Fruit fly (Drosophila melanogaster) whole organism, embryonic: Measurements from ENCODE around the gene LSm7.

Experiments
- Bgb ChIP-seq: fragments of 200-800 bp; sonication (Bioruptor generic); IDR thresholded peaks from 2 replicates; pipeline ENCODE4 v1.3.6; 2022; ENCODE audit warnings: missing biosample characterization, missing genetic modification characterization; ENCODE audit not compliant: partially characterized antibody
- CG10209 ChIP-seq: fragments of 200-800 bp; sonication (Bioruptor generic); optimal IDR thresholded peaks from 3 replicates; lab custom pipeline; 2017; ENCODE audit warnings: missing biosample characterization, mild to moderate bottlenecking, missing genetic modification characterization, missing genetic modification reagents
- CG10274 ChIP-seq: fragments of 200-800 bp; sonication (Bioruptor generic); optimal IDR thresholded peaks from 3 replicates; lab custom pipeline; 2017; ENCODE audit warnings: missing biosample characterization, mild to moderate bottlenecking, missing genetic modification characterization
- CG10366 ChIP-seq: fragments of 200-800 bp; sonication (Bioruptor generic); IDR thresholded peaks from 2 replicates; pipeline ENCODE4 v1.3.6; 2022; ENCODE audit warnings: missing biosample characterization, missing genetic modification characterization
- CG11085 ChIP-seq: fragments of 200-800 bp; sonication (Bioruptor generic); IDR thresholded peaks from 2 replicates; pipeline ENCODE4 v1.3.6; 2022; ENCODE audit warnings: missing biosample characterization, missing genetic modification characterization
- CG12744 ChIP-seq: fragments of 200-800 bp; sonication (Bioruptor generic); optimal IDR thresholded peaks from 2 replicates; lab custom pipeline; 2016; ENCODE audit warnings: missing biosample characterization, missing genetic modification characterization
- CG14050 ChIP-seq: fragments of 200-800 bp; sonication (Bioruptor generic); IDR thresholded peaks from 3 replicates; pipeline ENCODE4 v1.3.6; 2022; ENCODE audit warnings: missing biosample characterization, missing genetic modification characterization
- CG15073 ChIP-seq: fragments of 200-800 bp; sonication (Bioruptor generic); optimal IDR thresholded peaks from 2 replicates; lab custom pipeline; 2016; ENCODE audit warnings: missing biosample characterization, missing genetic modification characterization
- CG1647 ChIP-seq: fragments of 200-800 bp; sonication (Bioruptor generic); optimal IDR thresholded peaks from 3 replicates; lab custom pipeline; 2016; ENCODE audit warnings: missing biosample characterization, missing genetic modification characterization
- CG2199 ChIP-seq: fragments of 200-800 bp; sonication (Bioruptor generic); IDR thresholded peaks from 3 replicates; pipeline ENCODE4 v1.3.6; 2022; ENCODE audit warnings: missing biosample characterization, missing genetic modification characterization
- CG31441 ChIP-seq: fragments of 200-800 bp; sonication (Bioruptor generic); IDR thresholded peaks from 2 replicates; pipeline ENCODE4 v1.3.6; 2022; ENCODE audit warnings: missing biosample characterization, missing genetic modification characterization
- CG42726 ChIP-seq: fragments of 200-800 bp; sonication (Bioruptor generic); IDR thresholded peaks from 2 replicates; pipeline ENCODE4 v1.3.6; 2022; ENCODE audit warnings: missing biosample characterization, missing genetic modification characterization; ENCODE audit not compliant: partially characterized antibody
- CG6272 ChIP-seq: fragments of 200-800 bp; sonication (Bioruptor generic); IDR thresholded peaks from 2 replicates; pipeline ENCODE4 v1.3.6; 2022; ENCODE audit warnings: missing biosample characterization, missing genetic modification characterization
- CG7271 ChIP-seq: fragments of 200-800 bp; sonication (Bioruptor generic); optimal IDR thresholded peaks from 2 replicates; lab custom pipeline; 2018; ENCODE audit warnings: missing biosample characterization, mild to moderate bottlenecking, missing genetic modification characterization, moderate library complexity
- CG7987 ChIP-seq: fragments of 200-800 bp; sonication (Bioruptor generic); optimal IDR thresholded peaks from 2 replicates; lab custom pipeline; 2018; ENCODE audit warnings: missing biosample characterization, mild to moderate bottlenecking, missing genetic modification characterization, moderate library complexity
- CG8290 ChIP-seq, 3 experiments: fragments of 200-800 bp; sonication (Bioruptor generic); optimal IDR thresholded peaks; 2 replicates each; lab custom pipeline; 2016 to 2019; ENCODE audit warnings: missing biosample characterization in 3 of 3, missing genetic modification characterization in 3 of 3, mild to moderate bottlenecking in 2 of 3, moderate library complexity in 1 of 3
- CG9932 ChIP-seq: fragments of 200-800 bp; sonication (Bioruptor generic); IDR thresholded peaks from 2 replicates; pipeline ENCODE4 v1.3.6; 2022; ENCODE audit warnings: missing biosample characterization, missing genetic modification characterization
- D ChIP-seq, 2 experiments: fragments of 200-800 bp in 1 of 2; fragments of >200 bp in 1 of 2; sonication (Bioruptor generic) in 1 of 2; optimal IDR thresholded peaks; 2 replicates in 1 of 2; 3 replicates in 1 of 2; lab custom pipeline; 2017; ENCODE audit warnings: mild to moderate bottlenecking in 1 of 2, missing biosample characterization in 1 of 2, missing genetic modification characterization in 1 of 2, missing genetic modification reagents in 1 of 2
- D19A ChIP-seq: fragments of 200-800 bp; optimal IDR thresholded peaks from 3 replicates; lab custom pipeline; 2019; ENCODE audit warnings: missing biosample characterization, mild to moderate bottlenecking, missing genetic modification characterization, moderate library complexity
- Dref ChIP-seq: fragments of 200-800 bp; sonication (Bioruptor generic); IDR thresholded peaks from 2 replicates; pipeline ENCODE4 v1.3.6; 2022; ENCODE audit warnings: missing biosample characterization, missing genetic modification characterization
- ERR ChIP-seq: fragments of 200-800 bp; sonication (Bioruptor generic); optimal IDR thresholded peaks from 2 replicates; lab custom pipeline; 2016; ENCODE audit warnings: missing biosample characterization, missing genetic modification characterization
- Hmr ChIP-seq: fragments of 200-800 bp; sonication (Bioruptor generic); optimal IDR thresholded peaks from 3 replicates; lab custom pipeline; 2017; ENCODE audit warnings: mild to moderate bottlenecking, missing biosample characterization, missing genetic modification reagents, missing genetic modification characterization
- Hmx ChIP-seq: fragments of 200-800 bp; sonication (Bioruptor generic); optimal IDR thresholded peaks from 2 replicates; lab custom pipeline; 2016; ENCODE audit warnings: missing biosample characterization, missing genetic modification characterization
- NC2β ChIP-seq: fragments of 200-800 bp; sonication (Bioruptor generic); optimal IDR thresholded peaks from 2 replicates; lab custom pipeline; 2016; ENCODE audit warnings: missing biosample characterization, missing genetic modification characterization
- Opbp ChIP-seq: fragments of 200-800 bp; sonication (Bioruptor generic); IDR thresholded peaks from 3 replicates; pipeline ENCODE4 v1.3.6; 2022; ENCODE audit warnings: missing biosample characterization, missing genetic modification characterization; ENCODE audit not compliant: partially characterized antibody
- Poxn ChIP-seq: fragments of 200-800 bp; sonication (Bioruptor generic); IDR thresholded peaks from 2 replicates; pipeline ENCODE4 v1.3.6; 2022; ENCODE audit warnings: missing biosample characterization, missing genetic modification characterization
- Six4 ChIP-seq: fragments of 200-800 bp; sonication (Bioruptor generic); optimal IDR thresholded peaks from 2 replicates; lab custom pipeline; 2016; ENCODE audit warnings: missing biosample characterization, missing genetic modification characterization
- YL-1 ChIP-seq: fragments of 200-800 bp; sonication (Bioruptor generic); optimal IDR thresholded peaks from 3 replicates; lab custom pipeline; 2017; ENCODE audit warnings: missing biosample characterization, mild to moderate bottlenecking, missing genetic modification characterization
- bab2 ChIP-seq: fragments of 200-800 bp; sonication (Bioruptor generic); optimal IDR thresholded peaks from 2 replicates; lab custom pipeline; 2016; ENCODE audit warnings: missing biosample characterization, missing genetic modification characterization
- bowl ChIP-seq: fragments of 200-800 bp; sonication (Bioruptor generic); IDR thresholded peaks from 2 replicates; pipeline ENCODE4 v1.3.6; 2022; ENCODE audit warnings: missing biosample characterization, missing genetic modification characterization
- btn ChIP-seq: fragments of 200-800 bp; sonication (Bioruptor generic); optimal IDR thresholded peaks from 2 replicates; lab custom pipeline; 2016; ENCODE audit warnings: missing biosample characterization, missing genetic modification characterization
- chn ChIP-seq: fragments of 200-800 bp; sonication (Bioruptor generic); optimal IDR thresholded peaks from 2 replicates; lab custom pipeline; 2016; ENCODE audit warnings: missing biosample characterization, missing genetic modification characterization
- cwo ChIP-seq: fragments of 200-800 bp; sonication (Bioruptor generic); optimal IDR thresholded peaks from 3 replicates; lab custom pipeline; 2017; ENCODE audit warnings: missing biosample characterization, missing genetic modification characterization, mild to moderate bottlenecking, moderate library complexity, missing genetic modification reagents
- insv ChIP-seq, 2 experiments: fragments of 200-800 bp; sonication (Bioruptor generic); optimal IDR thresholded peaks; 3 replicates each; lab custom pipeline; 2016 to 2018; ENCODE audit warnings: missing biosample characterization in 2 of 2, missing genetic modification characterization in 2 of 2
- lab ChIP-seq: fragments of 200-800 bp; sonication (Bioruptor generic); optimal IDR thresholded peaks from 3 replicates; lab custom pipeline; 2017; ENCODE audit warnings: missing biosample characterization, missing genetic modification characterization, mild to moderate bottlenecking, moderate library complexity, missing genetic modification reagents
- maf-S ChIP-seq: fragments of 200-800 bp; sonication (Bioruptor generic); optimal IDR thresholded peaks from 2 replicates; lab custom pipeline; 2016; ENCODE audit warnings: missing biosample characterization, missing genetic modification characterization
- otp ChIP-seq: fragments of 200-800 bp; sonication (Bioruptor generic); IDR thresholded peaks from 3 replicates; pipeline ENCODE4, ENCODE4 v1.3.6; 2022; ENCODE audit warnings: missing biosample characterization, missing genetic modification characterization
- psq ChIP-seq: fragments of 200-800 bp; sonication (Bioruptor generic); optimal IDR thresholded peaks from 2 replicates; lab custom pipeline; 2017; ENCODE audit warnings: missing biosample characterization, missing genetic modification characterization
- salm ChIP-seq: fragments of 200-800 bp; sonication (Bioruptor generic); optimal IDR thresholded peaks from 2 replicates; lab custom pipeline; 2018; ENCODE audit warnings: missing biosample characterization, mild to moderate bottlenecking, missing genetic modification characterization
- sens-2 ChIP-seq: fragments of 200-800 bp; sonication (Bioruptor generic); IDR thresholded peaks from 2 replicates; pipeline ENCODE4 v1.3.6; 2022; ENCODE audit warnings: missing biosample characterization, missing genetic modification characterization
- slbo ChIP-seq: fragments of 200-800 bp; sonication (Bioruptor generic); IDR thresholded peaks from 2 replicates; pipeline ENCODE4 v1.3.6; 2022; ENCODE audit warnings: missing biosample characterization, missing genetic modification characterization
- sna ChIP-seq: fragments of 200-800 bp; sonication (Bioruptor generic); IDR thresholded peaks from 2 replicates; pipeline ENCODE4 v1.3.6; 2022; ENCODE audit warnings: missing biosample characterization, missing genetic modification characterization; ENCODE audit not compliant: partially characterized antibody
- sob ChIP-seq: fragments of 200-800 bp; sonication (Bioruptor generic); IDR thresholded peaks from 2 replicates; pipeline ENCODE4 v1.3.6; 2022; ENCODE audit warnings: missing biosample characterization, missing genetic modification characterization
- tin ChIP-seq: fragments of 200-800 bp; sonication (Bioruptor generic); optimal IDR thresholded peaks from 3 replicates; lab custom pipeline; 2016; ENCODE audit warnings: missing biosample characterization, missing genetic modification characterization
- tio ChIP-seq: fragments of 200-800 bp; sonication (Bioruptor generic); optimal IDR thresholded peaks from 2 replicates; lab custom pipeline; 2017; ENCODE audit warnings: missing biosample characterization, missing genetic modification characterization, inconsistent platforms
- toy ChIP-seq: fragments of 200-800 bp; sonication (Bioruptor generic); IDR thresholded peaks from 2 replicates; pipeline ENCODE4 v1.3.6; 2022; ENCODE audit warnings: missing biosample characterization, missing genetic modification characterization
- vnd ChIP-seq: fragments of 200-800 bp; sonication (Bioruptor generic); IDR thresholded peaks from 3 replicates; pipeline ENCODE4 v1.3.6; 2022; ENCODE audit warnings: missing biosample characterization, missing genetic modification characterization; ENCODE audit not compliant: partially characterized antibody
- wor ChIP-seq: fragments of 200-800 bp; sonication (Bioruptor generic); IDR thresholded peaks from 2 replicates; pipeline ENCODE4 v1.3.6; 2022; ENCODE audit warnings: missing biosample characterization, missing genetic modification characterization

LSm7 gene

DNA sequence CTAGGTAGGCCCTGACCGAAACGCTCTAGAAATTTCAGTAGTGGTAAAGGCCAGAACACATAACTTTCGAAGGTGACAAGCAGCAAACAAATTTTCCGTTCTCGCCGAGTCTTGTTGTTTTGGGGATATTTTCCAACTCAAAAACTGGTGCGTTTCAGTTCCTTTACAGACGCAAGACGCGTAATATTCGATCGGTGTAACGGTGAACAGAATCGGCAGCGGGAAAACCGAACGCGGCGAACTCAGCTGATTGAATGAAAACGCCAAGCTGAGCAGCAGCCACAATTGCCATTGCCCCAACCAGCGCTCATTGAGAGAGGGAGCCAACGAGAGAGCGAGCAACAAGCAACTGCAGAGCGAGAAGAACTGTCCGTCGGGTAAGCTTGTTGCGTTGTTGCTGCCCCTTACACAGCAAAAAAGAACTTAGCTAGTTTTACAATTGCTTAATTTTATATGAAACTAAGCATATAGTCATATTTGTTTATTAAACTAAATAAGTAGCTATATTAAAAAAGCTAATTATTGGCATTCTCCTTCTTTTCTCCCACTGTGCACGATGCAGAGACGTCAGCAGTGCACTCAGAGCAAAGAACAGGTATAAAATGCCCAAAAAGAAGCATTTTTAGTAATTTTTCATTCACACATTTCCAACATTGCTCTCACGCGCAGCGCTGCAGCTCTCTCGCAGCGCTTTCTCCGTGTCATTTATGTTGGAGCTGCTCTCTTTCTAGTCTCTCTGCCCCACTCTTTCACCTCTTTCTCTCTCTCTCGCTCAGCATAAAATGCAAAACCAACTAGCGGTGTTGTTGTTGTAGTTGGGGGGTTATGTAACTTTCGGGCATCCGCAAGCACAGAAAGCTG, 26.8 kb downstream of the LSm7 start, which contains the start of the genes Cyt-c-d and CG31808 (continued):
- peak; percentile 78 for TF ChIP-seq CG7271 (tag; lab: Kevin White, UChicago)
- peak; percentile 74 for TF ChIP-seq Poxn (GFP tag; lab: Robert Waterston, UW)
- peak; percentile 95 for TF ChIP-seq tin (GFP tag; lab: Kevin White, UChicago)
- peak; percentile 92 for TF ChIP-seq maf-S
- TF ChIP-seq Opbp (GFP tag; lab: Robert Waterston, UW), result no peak
- peak; percentile 92 for TF ChIP-seq NC2β (GFP tag; lab: Kevin White, UChicago)
- peak; percentile 98 for TF ChIP-seq sob (GFP tag; lab: Robert Waterston, UW)
- peak; percentile 92 for TF ChIP-seq bab2 (GFP tag; lab: Kevin White, UChicago)
- TF ChIP-seq CG42726, result peak; percentile 25; the same call in 1 of the 2 replicates
- peak; percentile 91 for TF ChIP-seq CG12744 (GFP tag; lab: Kevin White, UChicago)
- TF ChIP-seq CG10366 (GFP tag; lab: Robert Waterston, UW), result peak; percentile 98
- peak; percentile 91 for TF ChIP-seq sens-2
- peak; percentile 90 for TF ChIP-seq YL-1
- TF ChIP-seq chn, result peak; percentile 96
- TF ChIP-seq salm, result peak; percentile 98
- TF ChIP-seq otp (GFP tag; lab: Robert Waterston, UW), result peak; percentile 96
- peak; percentile 75 for TF ChIP-seq psq (GFP tag; lab: Kevin White, UChicago)
- peak in 1 of 2 experiments; percentile 59 for TF ChIP-seq insv (GFP tag; optimal IDR thresholded peaks at IDR 0.05; lab: Kevin White, UChicago)
- TF ChIP-seq toy (GFP tag; lab: Robert Waterston, UW), result peak; percentile 88
- TF ChIP-seq Hmx (GFP tag; lab: Kevin White, UChicago), result peak; percentile 85
- peak; percentile 58 for TF ChIP-seq Bgb (GFP tag; lab: Robert Waterston, UW)
- no peak for TF ChIP-seq Dref (GFP tag; lab: Robert Waterston, UW)
- TF ChIP-seq sna (GFP tag; lab: Robert Waterston, UW), result no peak
- peak; percentile 78 for TF ChIP-seq ERR (GFP tag; lab: Kevin White, UChicago)
- peak; percentile 95 for TF ChIP-seq Six4 (GFP tag; lab: Kevin White, UChicago)
- no peak for TF ChIP-seq vnd (GFP tag; lab: Robert Waterston, UW)
- TF ChIP-seq CG1647 (GFP tag; lab: Kevin White, UChicago), result peak; percentile 86
- peak; percentile 91 for TF ChIP-seq cwo (GFP tag; lab: Kevin White, UChicago)
- peak; percentile 96 for TF ChIP-seq bowl (GFP tag; lab: Robert Waterston, UW)
- TF ChIP-seq D (optimal IDR thresholded peaks at IDR 0.05; lab: Kevin White, UChicago), result no peak
- TF ChIP-seq D (GFP tag; optimal IDR thresholded peaks at IDR 0.05; lab: Kevin White, UChicago), result peak; percentile 97
- TF ChIP-seq btn (GFP tag; lab: Kevin White, UChicago), result peak; percentile 82
- TF ChIP-seq CG6272 (GFP tag; lab: Robert Waterston, UW), result peak; percentile 96
- peak; percentile 83 for TF ChIP-seq CG7987 (GFP tag; lab: Kevin White, UChicago)
- TF ChIP-seq CG15073 (GFP tag; lab: Kevin White, UChicago), result peak; percentile 80
- peak; percentile 98 for TF ChIP-seq lab (GFP tag; lab: Kevin White, UChicago)
- TF ChIP-seq wor (GFP tag; lab: Robert Waterston, UW), result peak; percentile 98
- TF ChIP-seq CG14050 (GFP tag; lab: Robert Waterston, UW), result peak; percentile 98
- peak; percentile 95 for TF ChIP-seq CG31441 (GFP tag; lab: Robert Waterston, UW)
- TF ChIP-seq CG11085, result peak; percentile 85
- TF ChIP-seq CG2199, result peak; percentile 97
- peak; percentile 96 for TF ChIP-seq tio (GFP tag; lab: Kevin White, UChicago)
- peak; percentile 98 for TF ChIP-seq Hmr (GFP tag; lab: Kevin White, UChicago)
- peak; percentile 96 for TF ChIP-seq slbo
- peak; percentile 98 for TF ChIP-seq CG10209 (GFP tag; lab: Kevin White, UChicago)
- peak; percentile 88 for TF ChIP-seq CG8290 (GFP tag; optimal IDR thresholded peaks at IDR 0.05; lab: Kevin White, UChicago)
- TF ChIP-seq CG8290 (tag; optimal IDR thresholded peaks at IDR 0.05; lab: Kevin White, UChicago), result peak; percentile 84 to 93
- TF ChIP-seq CG9932, result peak; percentile 84
- TF ChIP-seq CG10274, result peak; percentile 81
- TF ChIP-seq D19A, result peak; percentile 94
